Worm (Caenorhabditis elegans): Measurements from ENCODE around the gene zyx-1.

The zyx-1 gene

ce11 chrII:13085951-13086350, 29.2 kb downstream of the zyx-1 start:
- TF ChIP-seq ceh-40 (GFP tag; IDR thresholded peaks at IDR 0.05) (no peak), K11D2.4 (GFP tag; IDR thresholded peaks at IDR 0.05) (no peak), F57A8.1 (GFP tag; optimal IDR thresholded peaks at IDR 0.05) (no peak), hlh-26 (GFP tag; conservative IDR thresholded peaks at IDR 0.05) (no peak), hsf-1 (GFP tag; IDR thresholded peaks at IDR 0.05) (no peak)

- TF ChIP-seq D2030.7 (GFP tag; IDR thresholded peaks at IDR 0.05) (no peak), aptf-3 (GFP tag; IDR thresholded peaks at IDR 0.05) (no peak), repo-1 (tag; optimal IDR thresholded peaks at IDR 0.05) (no peak), dox-1 (GFP tag; IDR thresholded peaks at IDR 0.05) (no peak), F39B2.1 (GFP tag; IDR thresholded peaks at IDR 0.05) (no peak), C06A6.2 (GFP tag; conservative IDR thresholded peaks at IDR 0.05) (no peak), aptf-2 (GFP tag; conservative IDR thresholded peaks at IDR 0.05) (no peak), madf-10 (tag; optimal IDR thresholded peaks at IDR 0.05) (no peak), lsy-27 (tag; optimal IDR thresholded peaks at IDR 0.05; ENCODE audit: borderline replicate concordance, insufficient read depth) (no peak), snpc-3.4 (tag; optimal IDR thresholded peaks at IDR 0.05) (no peak), ztf-3 (GFP tag; optimal IDR thresholded peaks at IDR 0.05) (no peak), F52B5.7 (tag; optimal IDR thresholded peaks at IDR 0.05) (no peak), B0336.3 (GFP tag; IDR thresholded peaks at IDR 0.05) (no peak)
These were observed 34.4 kb downstream of the zyx-1 start, which contains the start of gene Y81G3A.4 for ce11 chrII:13091123-13091522. TSS of gene Y81G3A.4 (plus strand) at chrII:13091423.

- TF ChIP-seq lsl-1 (GFP tag; optimal IDR thresholded peaks at IDR 0.05) (peak; percentile 59), ekl-4 (GFP tag; IDR thresholded peaks at IDR 0.05) (0 out of 2 replicates have a peak, but pooled peaks have one; percentile 51), let-526 (GFP tag; IDR thresholded peaks at IDR 0.05) (no peak)
These were observed 35.1 kb downstream of the zyx-1 start for ce11 chrII:13091857-13092256.

- TF ChIP-seq let-607 (tag; optimal IDR thresholded peaks at IDR 0.05) (no peak), egrh-3 (GFP tag; IDR thresholded peaks at IDR 0.05) (peak; percentile 40; the same call in 1 of the 2 replicates), F52B5.7 (tag; optimal IDR thresholded peaks at IDR 0.05) (peak; percentile 13), dox-1 (GFP tag; IDR thresholded peaks at IDR 0.05) (0 out of 2 replicates have a peak, but pooled peaks have one; percentile 10), zfh-2 (GFP tag; conservative IDR thresholded peaks at IDR 0.05) (peak; percentile 74), Y79H2A.3 (GFP tag; conservative IDR thresholded peaks at IDR 0.05) (no peak), sea-2 (GFP tag; IDR thresholded peaks at IDR 0.05) (no peak)
These were observed 39.6 kb downstream of the zyx-1 start for ce11 chrII:13096345-13096744.

- TF ChIP-seq tbx-9 (tag; optimal IDR thresholded peaks at IDR 0.05; ENCODE audit: borderline replicate concordance) (no peak), nhr-80 (tag; optimal IDR thresholded peaks at IDR 0.05) (no peak), cebp-2 (GFP tag; IDR thresholded peaks at IDR 0.05) (no peak), snpc-1.1 (tag; optimal IDR thresholded peaks at IDR 0.05; ENCODE audit: insufficient read depth) (no peak), nfya-1 (tag; optimal IDR thresholded peaks at IDR 0.05; ENCODE audit: borderline replicate concordance, insufficient read depth) (no peak), B0336.3 (GFP tag; IDR thresholded peaks at IDR 0.05) (no peak), ceh-79 (tag; optimal IDR thresholded peaks at IDR 0.05) (no peak), die-1 (tag; optimal IDR thresholded peaks at IDR 0.05) (no peak)
These were observed 41.5 kb downstream of the zyx-1 start, which contains the start of gene col-86 for ce11 chrII:13098175-13098574. TSS of gene col-86 (minus strand) at chrII:13098275.

Measured in whole organism, young adult.